Fruit fly (Drosophila melanogaster): ENCODE results near the gene Bin1.
A peak's percentile ranks its signal among the peaks of the same experiment; 100 is the strongest.

Bin1 gene

dm6 chr3R:16207074-16207609 is 17.8 kb upstream of the Bin1 start (continued):
- TF ChIP-seq CG11294 (GFP tag; IDR thresholded peaks at IDR 0.05): no peak
- TF ChIP-seq Hr39 (GFP tag; optimal IDR thresholded peaks at IDR 0.05): no peak
- no peak for TF ChIP-seq topi (GFP tag; optimal IDR thresholded peaks at IDR 0.05)
- no peak for TF ChIP-seq CG6808 (GFP tag; optimal IDR thresholded peaks at IDR 0.05)
- TF ChIP-seq vri (GFP tag; optimal IDR thresholded peaks at IDR 0.05): peak; percentile 59
- TF ChIP-seq CG31627 (GFP tag; optimal IDR thresholded peaks at IDR 0.05): no peak
- peak; percentile 18 for TF ChIP-seq Eip78C (GFP tag)
- peak; percentile 44 for TF ChIP-seq Met (GFP tag; optimal IDR thresholded peaks at IDR 0.05)
- no peak for TF ChIP-seq acj6 (GFP tag; optimal IDR thresholded peaks at IDR 0.05)
- peak; percentile 8 for TF ChIP-seq Eip75B (GFP tag; optimal IDR thresholded peaks at IDR 0.05)
- TF ChIP-seq Gug (GFP tag; IDR thresholded peaks at IDR 0.05): peak; percentile 12; the same call in 1 of the 2 replicates
- no peak for TF ChIP-seq pdm3 (GFP tag; optimal IDR thresholded peaks at IDR 0.05)
- TF ChIP-seq Eip93F (GFP tag; optimal IDR thresholded peaks at IDR 0.05): peak; percentile 88
- TF ChIP-seq CG9139 (GFP tag; optimal IDR thresholded peaks at IDR 0.05): peak; percentile 45
- TF ChIP-seq net (GFP tag; optimal IDR thresholded peaks at IDR 0.05): no peak
- no peak for TF ChIP-seq achi (GFP tag; optimal IDR thresholded peaks at IDR 0.05)
- peak; percentile 44 for TF ChIP-seq CG6854 (GFP tag; optimal IDR thresholded peaks at IDR 0.05)
- peak; percentile 59 for TF ChIP-seq fkh (GFP tag; optimal IDR thresholded peaks at IDR 0.05)
- TF ChIP-seq CG11762 (GFP tag; optimal IDR thresholded peaks at IDR 0.05; ENCODE audit: insufficient read depth): no peak
- TF ChIP-seq Ets21C (GFP tag; optimal IDR thresholded peaks at IDR 0.05): no peak
- TF ChIP-seq CG15336 (GFP tag; IDR thresholded peaks at IDR 0.05): peak; percentile 39; the same call in 1 of the 2 replicates
- TF ChIP-seq CG16779 (tag; optimal IDR thresholded peaks at IDR 0.05): no peak
- no peak for TF ChIP-seq fd59A (GFP tag; optimal IDR thresholded peaks at IDR 0.05)
- TF ChIP-seq CG1621 (tag; optimal IDR thresholded peaks at IDR 0.05): peak; percentile 61

DNA sequence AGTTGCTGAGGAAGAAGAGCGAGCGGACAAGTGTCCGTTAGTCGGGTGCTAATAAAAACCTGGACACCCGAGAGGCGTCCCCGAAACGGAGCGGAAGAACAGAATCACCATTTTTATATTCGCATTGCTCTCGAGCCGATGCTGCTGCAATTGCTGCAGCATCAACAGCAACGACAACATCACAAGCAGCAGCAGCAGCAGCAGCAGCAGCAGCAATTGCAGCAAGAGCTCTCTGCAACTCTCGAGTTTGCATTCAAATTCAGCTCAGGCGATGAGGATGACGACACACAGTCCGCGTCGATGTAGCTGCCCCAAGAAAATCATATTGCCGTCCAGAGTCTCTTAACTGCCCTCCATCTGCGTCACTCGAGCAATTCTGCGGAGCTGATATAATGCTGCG is 16.8 kb upstream of the Bin1 start:
- TF ChIP-seq CG6854 (GFP tag; optimal IDR thresholded peaks at IDR 0.05) (peak; percentile 92), CG8319 (GFP tag; optimal IDR thresholded peaks at IDR 0.05) (no peak), fd85E (GFP tag; optimal IDR thresholded peaks at IDR 0.05) (no peak), CG15336 (GFP tag; IDR thresholded peaks at IDR 0.05) (peak; percentile 53), eg (GFP tag; IDR thresholded peaks at IDR 0.05) (peak; percentile 63; the same call in 2 of the 3 replicates), ss (GFP tag; optimal IDR thresholded peaks at IDR 0.05) (peak; percentile 43 to 51), CG8119 (GFP tag; IDR thresholded peaks at IDR 0.05) (peak; percentile 22; the same call in 1 of the 3 replicates), Eip78C (GFP tag) (peak; percentile 57), CG6808 (GFP tag; optimal IDR thresholded peaks at IDR 0.05) (peak; percentile 22), CG6163 (GFP tag; IDR thresholded peaks at IDR 0.05) (0 out of 3 replicates have a peak, but pooled peaks have one; percentile 50), CG1621 (tag; optimal IDR thresholded peaks at IDR 0.05) (peak; percentile 45), CG9139 (GFP tag; optimal IDR thresholded peaks at IDR 0.05) (peak; percentile 61), spab (GFP tag; optimal IDR thresholded peaks at IDR 0.05) (peak; percentile 38), CG6276 (GFP tag; optimal IDR thresholded peaks at IDR 0.05) (peak; percentile 42), Sox14 (GFP tag; optimal IDR thresholded peaks at IDR 0.05) (no peak), CG3919 (GFP tag; optimal IDR thresholded peaks at IDR 0.05) (peak; percentile 87), pdm3 (GFP tag; optimal IDR thresholded peaks at IDR 0.05) (no peak)

DNA sequence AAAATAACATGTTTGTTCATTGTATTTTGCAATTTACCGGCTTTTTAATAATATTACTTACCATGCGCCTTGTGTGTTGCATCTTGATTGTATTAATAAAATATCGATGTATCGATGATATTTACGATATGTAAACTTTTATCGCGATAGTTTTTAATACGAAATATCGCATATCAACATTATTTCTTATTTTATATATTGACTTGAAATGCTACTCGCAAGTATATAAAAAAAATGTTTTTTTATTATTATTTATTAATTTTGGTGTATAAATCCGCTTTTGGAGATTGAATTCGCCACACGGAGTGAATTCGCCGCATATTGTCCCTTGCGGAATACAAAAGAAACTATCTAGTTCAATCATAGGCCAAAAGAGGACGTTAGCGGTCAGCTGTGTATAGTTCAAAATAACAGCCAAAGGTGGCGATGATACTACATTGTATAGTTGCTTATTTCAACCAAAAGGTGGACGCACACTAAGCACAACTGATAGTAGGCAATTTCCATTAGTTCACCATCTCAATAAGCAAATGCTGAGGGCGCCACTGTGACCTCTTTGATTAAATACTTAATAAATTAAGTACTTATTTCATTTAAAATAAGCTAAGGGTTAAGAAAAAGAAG is 15.9 kb upstream of the Bin1 start, which contains the start of gene mtSSB:
Gene mtSSB (minus strand): TSS at position 96 of the 624 bp plus-strand sequence.
- TF ChIP-seq Eip75B (GFP tag; optimal IDR thresholded peaks at IDR 0.05) (peak; percentile 73), CG32006 (GFP tag; optimal IDR thresholded peaks at IDR 0.05) (peak; percentile 30), CG8119 (GFP tag; IDR thresholded peaks at IDR 0.05) (no peak), ss (GFP tag; optimal IDR thresholded peaks at IDR 0.05) (no peak), CG1621 (tag; optimal IDR thresholded peaks at IDR 0.05) (peak; percentile 52), pdm3 (GFP tag; optimal IDR thresholded peaks at IDR 0.05) (peak; percentile 83), esn (GFP tag; optimal IDR thresholded peaks at IDR 0.05) (peak; percentile 87), Hr39 (GFP tag; optimal IDR thresholded peaks at IDR 0.05) (peak; percentile 88), Hr38 (GFP tag; optimal IDR thresholded peaks at IDR 0.05) (no peak), CG11294 (GFP tag; IDR thresholded peaks at IDR 0.05) (0 out of 2 replicates have a peak, but pooled peaks have one; percentile 22), salr (GFP tag; optimal IDR thresholded peaks at IDR 0.05) (peak in 1 of 2 experiments; percentile 55), Gug (GFP tag; IDR thresholded peaks at IDR 0.05) (no peak), spab (GFP tag; optimal IDR thresholded peaks at IDR 0.05) (no peak), Sox15 (GFP tag; optimal IDR thresholded peaks at IDR 0.05) (peak; percentile 34), Hr4 (GFP tag; optimal IDR thresholded peaks at IDR 0.05) (peak; percentile 64), Lpt (GFP tag; optimal IDR thresholded peaks at IDR 0.05) (no peak), dsx (GFP tag; optimal IDR thresholded peaks at IDR 0.05; ENCODE audit: poor library complexity, severe bottlenecking) (peak; percentile 100), net (GFP tag; optimal IDR thresholded peaks at IDR 0.05) (peak; percentile 53), CG16779 (tag; optimal IDR thresholded peaks at IDR 0.05) (no peak), fd59A (GFP tag; optimal IDR thresholded peaks at IDR 0.05) (no peak), lz (GFP tag; optimal IDR thresholded peaks at IDR 0.05) (peak; percentile 85), Ets96B (tag; optimal IDR thresholded peaks at IDR 0.05) (peak; percentile 31), CG8632 (GFP tag; optimal IDR thresholded peaks at IDR 0.05) (no peak), achi (GFP tag; optimal IDR thresholded peaks at IDR 0.05) (peak; percentile 22)

All from whole organism, prepupa.